Fruit fly (Drosophila melanogaster) whole organism, embryonic: ENCODE measurements around the gene CG13373.

Experiments used
- Atf3 ChIP-seq: fragments of 200-800 bp; sonication (Bioruptor generic); optimal IDR thresholded peaks from 3 replicates; lab custom pipeline; 2016; ENCODE audit warnings: missing biosample characterization, missing genetic modification characterization
- B-H1 ChIP-seq: fragments of 200-800 bp; sonication (Bioruptor generic); IDR thresholded peaks from 3 replicates; pipeline ENCODE4 v1.3.6; 2022; ENCODE audit warnings: missing biosample characterization, missing genetic modification characterization
- B-H2 ChIP-seq: fragments of 200-800 bp; sonication (Bioruptor generic); optimal IDR thresholded peaks from 2 replicates; lab custom pipeline; 2018; ENCODE audit warnings: missing biosample characterization, mild to moderate bottlenecking, missing genetic modification characterization
- Blimp-1 ChIP-seq: fragments of 200-800 bp; sonication (Bioruptor generic); optimal IDR thresholded peaks from 3 replicates; lab custom pipeline; 2018; ENCODE audit warnings: missing biosample characterization, missing genetic modification characterization, mild to moderate bottlenecking, moderate library complexity, missing genetic modification reagents
- CG10979 ChIP-seq: fragments of 200-800 bp; sonication (Bioruptor generic); optimal IDR thresholded peaks from 2 replicates; lab custom pipeline; 2018; ENCODE audit warnings: missing biosample characterization, mild to moderate bottlenecking, missing genetic modification characterization, moderate library complexity
- CG12744 ChIP-seq: fragments of 200-800 bp; sonication (Bioruptor generic); optimal IDR thresholded peaks from 2 replicates; lab custom pipeline; 2016; ENCODE audit warnings: missing biosample characterization, missing genetic modification characterization
- CG14014 ChIP-seq: fragments of 200-800 bp; sonication (Bioruptor generic); IDR thresholded peaks from 2 replicates; pipeline ENCODE4 v1.3.6; 2022; ENCODE audit warnings: missing biosample characterization, missing genetic modification characterization
- CG15269 ChIP-seq: fragments of 200-800 bp; sonication (Bioruptor generic); optimal IDR thresholded peaks from 2 replicates; lab custom pipeline; 2018; ENCODE audit warnings: missing biosample characterization, mild to moderate bottlenecking, missing genetic modification characterization, moderate library complexity
- CG17328 ChIP-seq: fragments of 200-800 bp; sonication (Bioruptor generic); IDR thresholded peaks from 2 replicates; pipeline ENCODE4 v1.3.6; 2022; ENCODE audit warnings: missing biosample characterization, missing genetic modification characterization
- CG17359 ChIP-seq: fragments of 200-800 bp; sonication (Bioruptor generic); optimal IDR thresholded peaks from 3 replicates; lab custom pipeline; 2018; ENCODE audit warnings: missing biosample characterization, mild to moderate bottlenecking, missing genetic modification characterization, moderate library complexity
- CG18011 ChIP-seq: fragments of 200-800 bp; sonication (Bioruptor generic); optimal IDR thresholded peaks from 2 replicates; lab custom pipeline; 2017; ENCODE audit warnings: missing biosample characterization, missing genetic modification characterization, mild to moderate bottlenecking, moderate library complexity, missing genotype
- CG18619 ChIP-seq: fragments of 200-800 bp; sonication (Bioruptor generic); optimal IDR thresholded peaks from 3 replicates; lab custom pipeline; 2017; ENCODE audit warnings: missing biosample characterization, mild to moderate bottlenecking, missing genetic modification characterization
- CG18764 ChIP-seq: fragments of 200-800 bp; sonication (Bioruptor generic); optimal IDR thresholded peaks from 3 replicates; lab custom pipeline; 2016; ENCODE audit warnings: missing biosample characterization, missing genetic modification characterization
- CG30431 ChIP-seq: fragments of 200-800 bp; sonication (Bioruptor generic); optimal IDR thresholded peaks from 2 replicates; lab custom pipeline; 2017; ENCODE audit warnings: missing biosample characterization, missing genetic modification characterization
- CG34422 ChIP-seq: fragments of 200-800 bp; sonication (Bioruptor generic); IDR thresholded peaks from 3 replicates; pipeline ENCODE4 v1.3.6; 2022; ENCODE audit warnings: missing biosample characterization, missing genetic modification characterization
- CG43689 ChIP-seq: fragments of 200-800 bp; sonication (Bioruptor generic); IDR thresholded peaks from 2 replicates; pipeline ENCODE4 v1.3.6; 2022; ENCODE audit warnings: missing biosample characterization, missing genetic modification characterization
- CG4404 ChIP-seq: fragments of 200-800 bp; sonication (Bioruptor generic); IDR thresholded peaks from 2 replicates; pipeline ENCODE4 v1.3.6; 2022; ENCODE audit warnings: missing biosample characterization, missing genetic modification characterization
- Camta ChIP-seq: fragments of 200-800 bp; sonication (Bioruptor generic); optimal IDR thresholded peaks from 2 replicates; lab custom pipeline; 2016; ENCODE audit warnings: missing biosample characterization, missing genetic modification characterization
- Dad ChIP-seq: fragments of 200-800 bp; sonication (Bioruptor generic); optimal IDR thresholded peaks from 3 replicates; lab custom pipeline; 2016; ENCODE audit warnings: missing biosample characterization, missing genetic modification characterization
- Dbx ChIP-seq: fragments of 200-800 bp; sonication (Bioruptor generic); IDR thresholded peaks from 3 replicates; pipeline ENCODE4 v1.3.6; 2022; ENCODE audit warnings: missing biosample characterization, missing genetic modification characterization
- Dfd ChIP-seq, 2 experiments: fragments of >200 bp; optimal IDR thresholded peaks; 2 replicates each; lab custom pipeline; 2017; ENCODE audit warnings: missing biosample characterization in 2 of 2, missing genetic modification characterization in 2 of 2
- Ets65A ChIP-seq: fragments of 200-800 bp; sonication (Bioruptor generic); peaks from one replicate; lab custom pipeline; 2016; ENCODE audit warnings: missing biosample characterization, missing genetic modification characterization
- Fer3 ChIP-seq: fragments of 200-800 bp; sonication (Bioruptor generic); optimal IDR thresholded peaks from 2 replicates; lab custom pipeline; 2018; ENCODE audit warnings: missing biosample characterization, mild to moderate bottlenecking, missing genetic modification characterization, moderate library complexity
- Gug ChIP-seq: fragments of 200-800 bp; sonication (Bioruptor generic); IDR thresholded peaks from 4 replicates; pipeline ENCODE4 v1.3.6; 2022; ENCODE audit warnings: missing biosample characterization, missing genetic modification characterization
- Hr78 ChIP-seq, 2 experiments: fragments of 200-800 bp in 1 of 2; fragments of >200 bp in 1 of 2; sonication (Bioruptor generic) in 1 of 2; optimal IDR thresholded peaks; 2 replicates each; lab custom pipeline; 2017 to 2019; ENCODE audit warnings: missing biosample characterization in 2 of 2, missing genetic modification characterization in 2 of 2, mild to moderate bottlenecking in 1 of 2, moderate library complexity in 1 of 2
- Nf-YA ChIP-seq: fragments of 200-800 bp; sonication (Bioruptor generic); IDR thresholded peaks from 2 replicates; pipeline ENCODE4 v1.3.6; 2022; ENCODE audit warnings: missing biosample characterization, missing genetic modification characterization
- Scr ChIP-seq: fragments of 200-800 bp; sonication (Bioruptor generic); IDR thresholded peaks from 2 replicates; pipeline ENCODE4 v1.3.6; 2022; ENCODE audit warnings: missing biosample characterization, missing genetic modification characterization; ENCODE audit not compliant: partially characterized antibody
- aop ChIP-seq: fragments of 200-800 bp; sonication (Bioruptor generic); IDR thresholded peaks from 2 replicates; pipeline ENCODE4 v1.3.6; 2022; ENCODE audit warnings: missing biosample characterization, missing genetic modification characterization
- ase ChIP-seq: fragments of 200-800 bp; sonication (Bioruptor generic); IDR thresholded peaks from 3 replicates; pipeline ENCODE4 v1.3.6; 2022; ENCODE audit warnings: missing biosample characterization, missing genetic modification characterization
- cg ChIP-seq: fragments of 200-800 bp; sonication (Bioruptor generic); optimal IDR thresholded peaks from 3 replicates; lab custom pipeline; 2019; ENCODE audit warnings: missing biosample characterization, mild to moderate bottlenecking, missing genetic modification characterization, moderate library complexity
- ci ChIP-seq: fragments of 200-800 bp; sonication (Bioruptor generic); IDR thresholded peaks from 3 replicates; pipeline ENCODE4 v1.3.6; 2022; ENCODE audit warnings: missing biosample characterization, missing genetic modification characterization
- croc ChIP-seq: fragments of 200-800 bp; sonication (Bioruptor generic); conservative IDR thresholded peaks from 3 replicates; pipeline ENCODE4 v1.3.6; 2022; ENCODE audit warnings: missing biosample characterization, missing genetic modification characterization
- dan ChIP-seq: fragments of 200-800 bp; sonication (Bioruptor generic); IDR thresholded peaks from 2 replicates; pipeline ENCODE4 v1.3.6; 2022; ENCODE audit warnings: missing biosample characterization, missing genetic modification characterization
- ewg ChIP-seq: fragments of 200-800 bp; sonication (Bioruptor generic); optimal IDR thresholded peaks from 3 replicates; lab custom pipeline; 2017; ENCODE audit warnings: mild to moderate bottlenecking, missing biosample characterization, missing genetic modification reagents, missing genetic modification characterization
- fd64A ChIP-seq: fragments of 200-800 bp; sonication (Bioruptor generic); optimal IDR thresholded peaks from 3 replicates; lab custom pipeline; 2018; ENCODE audit warnings: missing biosample characterization, mild to moderate bottlenecking, missing genetic modification characterization
- fru ChIP-seq: fragments of >200 bp; optimal IDR thresholded peaks from 2 replicates; lab custom pipeline; 2017
- gro ChIP-seq: fragments of 200-800 bp; sonication (Bioruptor generic); optimal IDR thresholded peaks from 2 replicates; lab custom pipeline; 2016; ENCODE audit warnings: missing biosample characterization, missing genetic modification characterization
- knrl ChIP-seq: fragments of 200-800 bp; sonication (Bioruptor generic); IDR thresholded peaks from 3 replicates; pipeline ENCODE4 v1.3.6; 2022; ENCODE audit warnings: missing biosample characterization, missing genetic modification characterization; ENCODE audit not compliant: partially characterized antibody
- mld ChIP-seq: fragments of 200-800 bp; sonication (Bioruptor generic); IDR thresholded peaks from 3 replicates; pipeline ENCODE4 v1.3.6; 2022; ENCODE audit warnings: missing biosample characterization, missing genetic modification characterization; ENCODE audit not compliant: partially characterized antibody
- prd ChIP-seq, 3 experiments: fragments of >200 bp in 2 of 3; fragments of 200-800 bp in 1 of 3; sonication (Bioruptor generic) in 1 of 3; optimal IDR thresholded peaks in 2 of 3; IDR thresholded peaks in 1 of 3; 2 replicates in 2 of 3; 3 replicates in 1 of 3; pipeline versions ENCODE4 v1.3.6 to Lab custom; 2017 to 2022; ENCODE audit warnings: missing biosample characterization in 1 of 3, missing genetic modification characterization in 1 of 3
- rib ChIP-seq: fragments of 200-800 bp; sonication (Bioruptor generic); IDR thresholded peaks from 2 replicates; pipeline ENCODE4 v1.3.6; 2022; ENCODE audit warnings: missing biosample characterization, missing genetic modification characterization
- sens-2 ChIP-seq: fragments of 200-800 bp; sonication (Bioruptor generic); IDR thresholded peaks from 2 replicates; pipeline ENCODE4 v1.3.6; 2022; ENCODE audit warnings: missing biosample characterization, missing genetic modification characterization
- shn ChIP-seq: fragments of 200-800 bp; sonication (Bioruptor generic); optimal IDR thresholded peaks from 3 replicates; lab custom pipeline; 2016; ENCODE audit warnings: missing biosample characterization, missing genetic modification characterization
- sisA ChIP-seq: fragments of 200-800 bp; sonication (Bioruptor generic); IDR thresholded peaks from 2 replicates; pipeline ENCODE4 v1.3.6; 2022; ENCODE audit warnings: missing biosample characterization, missing genetic modification characterization
- sob ChIP-seq: fragments of 200-800 bp; sonication (Bioruptor generic); IDR thresholded peaks from 2 replicates; pipeline ENCODE4 v1.3.6; 2022; ENCODE audit warnings: missing biosample characterization, missing genetic modification characterization
- ssp ChIP-seq: fragments of 200-800 bp; sonication (Bioruptor generic); IDR thresholded peaks from 2 replicates; pipeline ENCODE4 v1.3.6; 2022; ENCODE audit warnings: missing biosample characterization, missing genetic modification characterization
- tup ChIP-seq: fragments of 200-800 bp; sonication (Bioruptor generic); optimal IDR thresholded peaks from 2 replicates; lab custom pipeline; 2016; ENCODE audit warnings: missing biosample characterization, mild to moderate bottlenecking, missing genetic modification characterization, moderate library complexity
- twi ChIP-seq: fragments of 200-800 bp; optimal IDR thresholded peaks from 2 replicates; lab custom pipeline; 2019; ENCODE audit warnings: missing biosample characterization, mild to moderate bottlenecking, missing genetic modification characterization, moderate library complexity
- vfl ChIP-seq: fragments of 200-800 bp; sonication (Bioruptor generic); optimal IDR thresholded peaks from 2 replicates; lab custom pipeline; 2016; ENCODE audit warnings: missing biosample characterization, missing genetic modification characterization

CG13373 gene

dm6 chrX:523179-523851 lies 46.5 kb downstream of the CG13373 start, which contains the start of gene elav (continued):
- TF ChIP-seq ssp (GFP tag; lab: Robert Waterston, UW) (peak; percentile 93), fru (peak; percentile 37), Fer3 (tag; lab: Kevin White, UChicago) (peak; percentile 98), dan (GFP tag; lab: Robert Waterston, UW) (peak; percentile 93), Nf-YA (GFP tag; lab: Robert Waterston, UW) (peak; percentile 95), Hr78 (GFP tag; optimal IDR thresholded peaks at IDR 0.05; lab: Kevin White, UChicago) (peak in 1 of 2 experiments; percentile 94), vfl (GFP tag; lab: Kevin White, UChicago) (peak; percentile 96), CG34422 (GFP tag; lab: Robert Waterston, UW) (peak; percentile 98), Scr (GFP tag; lab: Robert Waterston, UW) (peak; percentile 10; the same call in 1 of the 2 replicates), CG17328 (GFP tag; lab: Robert Waterston, UW) (peak; percentile 98), ci (GFP tag; lab: Robert Waterston, UW) (peak; percentile 98), CG30431 (GFP tag; lab: Kevin White, UChicago) (peak; percentile 96), Dbx (peak; percentile 99), Camta (GFP tag; lab: Kevin White, UChicago) (peak; percentile 97), ase (GFP tag; lab: Robert Waterston, UW) (peak; percentile 95), cg (GFP tag; lab: Kevin White, UChicago) (peak; percentile 33), Atf3 (GFP tag; lab: Kevin White, UChicago) (peak; percentile 94), CG12744 (peak; percentile 95), ewg (GFP tag; lab: Kevin White, UChicago) (peak; percentile 96), CG14014 (GFP tag; lab: Robert Waterston, UW) (peak; percentile 99), shn (GFP tag; lab: Kevin White, UChicago) (peak; percentile 95), Dfd (GFP tag; optimal IDR thresholded peaks at IDR 0.05; lab: Kevin White, UChicago) (no peak), sisA (GFP tag; lab: Robert Waterston, UW) (peak; percentile 98), B-H2 (GFP tag; lab: Kevin White, UChicago) (peak; percentile 99), fd64A (GFP tag; lab: Kevin White, UChicago) (peak; percentile 96), aop (GFP tag; lab: Robert Waterston, UW) (peak; percentile 92), twi (peak; percentile 97), CG18619 (GFP tag; lab: Kevin White, UChicago) (peak; percentile 98), CG43689 (peak; percentile 93), CG18011 (GFP tag; lab: Kevin White, UChicago) (peak; percentile 91), Dad (peak; percentile 95), sens-2 (GFP tag; lab: Robert Waterston, UW) (peak; percentile 94), tup (GFP tag; lab: Kevin White, UChicago) (peak; percentile 92), mld (GFP tag; lab: Robert Waterston, UW) (no peak), sob (GFP tag; lab: Robert Waterston, UW) (peak; percentile 98), CG17359 (tag; lab: Kevin White, UChicago) (peak; percentile 98), rib (GFP tag; lab: Robert Waterston, UW) (peak; percentile 97), knrl (GFP tag; lab: Robert Waterston, UW) (no peak), B-H1 (GFP tag; lab: Robert Waterston, UW) (peak; percentile 96), Gug (GFP tag; lab: Robert Waterston, UW) (peak; percentile 97), Ets65A (peak; percentile 98), CG18764 (GFP tag; lab: Kevin White, UChicago) (peak; percentile 96), CG4404 (GFP tag; lab: Robert Waterston, UW) (peak; percentile 99), croc (GFP tag; lab: Robert Waterston, UW) (peak; percentile 97), Blimp-1 (GFP tag; lab: Kevin White, UChicago) (peak; percentile 97), CG10979 (tag; lab: Kevin White, UChicago) (peak; percentile 99), prd (optimal IDR thresholded peaks at IDR 0.05; lab: Kevin White, UChicago) (no peak), prd (GFP tag; IDR thresholded peaks at IDR 0.05; lab: Robert Waterston, UW) (peak; percentile 99), CG15269 (tag; lab: Kevin White, UChicago) (peak; percentile 99), gro (peak; percentile 97)
